Worm (Caenorhabditis elegans) whole organism, L2 larva: ENCODE results near the gene lgc-49.
A peak's percentile ranks its signal among the peaks of the same experiment; 100 is the strongest.

Experiments used
- C34F6.9 ChIP-seq: fragments of 150-350 bp; optimal IDR thresholded peaks from 2 replicates; lab custom pipeline; 2014; ENCODE audit warnings: missing biosample characterization, missing genetic modification characterization
- R02D3.7 ChIP-seq: fragments of 150-350 bp; optimal IDR thresholded peaks from 2 replicates; lab custom pipeline; 2014; ENCODE audit warnings: missing biosample characterization, missing genetic modification characterization
- Y55F3AM.14 ChIP-seq: fragments of 200-800 bp; sonication (Bioruptor generic); optimal IDR thresholded peaks from 2 replicates; lab custom pipeline; 2018; ENCODE audit warnings: mild to moderate bottlenecking, missing genetic modification characterization, missing compliant biosample characterization
- ZK546.5 ChIP-seq: sonication (generic microtip); optimal IDR thresholded peaks from 2 replicates; lab custom pipeline; 2017; ENCODE audit warnings: missing biosample characterization, missing genetic modification characterization
- alr-1 ChIP-seq: fragments of 150-350 bp; optimal IDR thresholded peaks from 2 replicates; lab custom pipeline; 2014; ENCODE audit warnings: missing biosample characterization, missing genetic modification characterization
- aly-2 ChIP-seq: fragments of 150-350 bp; optimal IDR thresholded peaks from 2 replicates; lab custom pipeline; 2014; ENCODE audit warnings: missing biosample characterization, missing genetic modification characterization
- ama-1 ChIP-seq: fragments of 150-350 bp; optimal IDR thresholded peaks from 2 replicates; lab custom pipeline; 2018; ENCODE audit warnings: inconsistent platforms
- blmp-1 ChIP-seq: sonication (generic microtip); optimal IDR thresholded peaks from 2 replicates; lab custom pipeline; 2017; ENCODE audit warnings: missing genetic modification characterization, mild to moderate bottlenecking, missing compliant biosample characterization, antibody characterized with exemption, moderate library complexity; ENCODE audit not compliant: insufficient read depth
- ceh-16 ChIP-seq: fragments of 150-350 bp; optimal IDR thresholded peaks from 2 replicates; lab custom pipeline; 2014; ENCODE audit warnings: missing biosample characterization, missing genetic modification characterization
- ceh-82 ChIP-seq: fragments of 150-350 bp; optimal IDR thresholded peaks from 2 replicates; lab custom pipeline; 2014; ENCODE audit warnings: missing biosample characterization, missing genetic modification characterization
- crh-2 ChIP-seq: sonication (generic microtip); optimal IDR thresholded peaks from 2 replicates; lab custom pipeline; 2017; ENCODE audit warnings: missing biosample characterization, missing genetic modification characterization
- dmd-4 ChIP-seq: sonication (generic microtip); optimal IDR thresholded peaks from 2 replicates; lab custom pipeline; 2017; ENCODE audit warnings: missing biosample characterization, missing genetic modification characterization
- egl-27 ChIP-seq: sonication (generic microtip); optimal IDR thresholded peaks from 3 replicates; lab custom pipeline; 2017; ENCODE audit warnings: missing biosample characterization, missing genetic modification reagents, missing genetic modification characterization
- elt-1 ChIP-seq: fragments of 150-350 bp; optimal IDR thresholded peaks from 2 replicates; lab custom pipeline; 2014; ENCODE audit warnings: missing biosample characterization, missing genetic modification characterization
- elt-3 ChIP-seq: sonication (generic microtip); optimal IDR thresholded peaks from 2 replicates; lab custom pipeline; 2017; ENCODE audit warnings: missing biosample characterization, missing genetic modification characterization
- fos-1 ChIP-seq: fragments of 150-350 bp; optimal IDR thresholded peaks from 2 replicates; lab custom pipeline; 2014; ENCODE audit warnings: missing biosample characterization, missing genetic modification characterization
- gmeb-1 ChIP-seq: fragments of 150-350 bp; optimal IDR thresholded peaks from 2 replicates; lab custom pipeline; 2014; ENCODE audit warnings: missing biosample characterization, missing genetic modification characterization
- lin-11 ChIP-seq: fragments of 150-350 bp; sonication (generic microtip); optimal IDR thresholded peaks from 2 replicates; lab custom pipeline; 2014; ENCODE audit warnings: missing biosample characterization, missing genetic modification characterization, inconsistent platforms, mixed read lengths
- lin-13 ChIP-seq: fragments of 150-350 bp; optimal IDR thresholded peaks from 2 replicates; lab custom pipeline; 2014; ENCODE audit warnings: missing biosample characterization, missing genetic modification reagents, missing genetic modification characterization
- lsy-2 ChIP-seq, 2 experiments: fragments of 150-350 bp in 1 of 2; sonication (generic microtip) in 1 of 2; optimal IDR thresholded peaks; 2 replicates each; lab custom pipeline; 2014 to 2017; ENCODE audit warnings: missing biosample characterization in 2 of 2, missing genetic modification characterization in 2 of 2
- mab-5 ChIP-seq: fragments of 150-350 bp; optimal IDR thresholded peaks from 2 replicates; lab custom pipeline; 2014; ENCODE audit warnings: missing biosample characterization, missing genetic modification characterization
- mbf-1 ChIP-seq: sonication (generic microtip); optimal IDR thresholded peaks from 2 replicates; lab custom pipeline; 2017; ENCODE audit warnings: missing biosample characterization, missing genetic modification characterization
- mdl-1 ChIP-seq, 2 experiments: fragments of 150-350 bp in 1 of 2; sonication (generic microtip) in 1 of 2; optimal IDR thresholded peaks; 2 replicates each; lab custom pipeline; 2017; ENCODE audit warnings: missing biosample characterization in 2 of 2, missing genetic modification characterization in 2 of 2
- nhr-10 ChIP-seq: sonication (generic microtip); optimal IDR thresholded peaks from 2 replicates; lab custom pipeline; 2017; ENCODE audit warnings: missing biosample characterization, missing genetic modification characterization
- nhr-11 ChIP-seq: fragments of 150-350 bp; optimal IDR thresholded peaks from 2 replicates; lab custom pipeline; 2014; ENCODE audit warnings: missing biosample characterization, missing genetic modification characterization
- nhr-12 ChIP-seq: fragments of 150-350 bp; optimal IDR thresholded peaks from 2 replicates; lab custom pipeline; 2014; ENCODE audit warnings: missing biosample characterization, missing genetic modification characterization
- nhr-129 ChIP-seq: fragments of 150-350 bp; optimal IDR thresholded peaks from 2 replicates; lab custom pipeline; 2014; ENCODE audit warnings: missing biosample characterization, missing genetic modification characterization
- nhr-21 ChIP-seq: fragments of 150-350 bp; optimal IDR thresholded peaks from 2 replicates; lab custom pipeline; 2014; ENCODE audit warnings: missing biosample characterization, missing genetic modification characterization
- nhr-23 ChIP-seq: fragments of 150-350 bp; optimal IDR thresholded peaks from 2 replicates; lab custom pipeline; 2014; ENCODE audit warnings: missing biosample characterization, missing genetic modification reagents, missing genetic modification characterization
- nhr-237 ChIP-seq: fragments of 150-350 bp; optimal IDR thresholded peaks from 2 replicates; lab custom pipeline; 2014; ENCODE audit warnings: missing biosample characterization, missing genetic modification characterization
- nhr-25 ChIP-seq: fragments of 150-350 bp; sonication (generic microtip); optimal IDR thresholded peaks from 3 replicates; lab custom pipeline; 2014; ENCODE audit warnings: missing biosample characterization, missing genetic modification characterization
- nhr-6 ChIP-seq: fragments of 150-350 bp; optimal IDR thresholded peaks from 2 replicates; lab custom pipeline; 2014; ENCODE audit warnings: missing biosample characterization, missing genetic modification characterization
- nhr-77 ChIP-seq: fragments of 150-350 bp; optimal IDR thresholded peaks from 2 replicates; lab custom pipeline; 2014; ENCODE audit warnings: missing biosample characterization, missing genetic modification characterization
- peb-1 ChIP-seq: fragments of 150-350 bp; optimal IDR thresholded peaks from 2 replicates; lab custom pipeline; 2014; ENCODE audit warnings: missing biosample characterization, missing genetic modification characterization
- sem-4 ChIP-seq: fragments of 150-350 bp; optimal IDR thresholded peaks from 2 replicates; lab custom pipeline; 2014; ENCODE audit warnings: missing biosample characterization, missing genetic modification reagents, missing genetic modification characterization
- skn-1 ChIP-seq: sonication (generic microtip); optimal IDR thresholded peaks from 2 replicates; lab custom pipeline; 2017; ENCODE audit warnings: missing biosample characterization, missing genetic modification characterization
- sma-3 ChIP-seq: sonication (generic microtip); optimal IDR thresholded peaks from 2 replicates; lab custom pipeline; 2016; ENCODE audit warnings: missing genetic modification reagents, missing genetic modification characterization, missing compliant biosample characterization
- sma-9 ChIP-seq, 2 experiments: fragments of 150-350 bp in 1 of 2; sonication (generic microtip) in 1 of 2; optimal IDR thresholded peaks; 2 replicates each; lab custom pipeline; 2014 to 2016; ENCODE audit warnings: missing genetic modification characterization in 2 of 2, mild to moderate bottlenecking in 1 of 2, missing biosample characterization in 1 of 2, missing compliant biosample characterization in 1 of 2, missing genetic modification reagents in 1 of 2, moderate library complexity in 1 of 2
- snpc-4 ChIP-seq: fragments of 150-350 bp; optimal IDR thresholded peaks from 2 replicates; lab custom pipeline; 2014; ENCODE audit warnings: missing biosample characterization, missing genetic modification characterization
- unc-39 ChIP-seq: fragments of 150-350 bp; optimal IDR thresholded peaks from 2 replicates; lab custom pipeline; 2014; ENCODE audit warnings: missing biosample characterization, missing genetic modification characterization
- unc-55 ChIP-seq: fragments of 150-350 bp; sonication (generic microtip); optimal IDR thresholded peaks from 3 replicates; lab custom pipeline; 2014; ENCODE audit warnings: missing biosample characterization, missing genetic modification reagents, missing genetic modification characterization
- unc-62 ChIP-seq: fragments of 150-350 bp; optimal IDR thresholded peaks from 2 replicates; lab custom pipeline; 2014; ENCODE audit warnings: missing biosample characterization, missing genetic modification reagents, missing genetic modification characterization
- zag-1 ChIP-seq: fragments of 150-350 bp; optimal IDR thresholded peaks from 2 replicates; lab custom pipeline; 2014; ENCODE audit warnings: missing biosample characterization, missing genetic modification characterization
- ztf-1 ChIP-seq: fragments of 200-800 bp; sonication (Bioruptor generic); conservative IDR thresholded peaks from 2 replicates; pipeline ENCODE4 v1.3.6; 2022; ENCODE audit warnings: missing genetic modification characterization, missing compliant biosample characterization
- ztf-11 ChIP-seq: sonication (generic microtip); optimal IDR thresholded peaks from 2 replicates; lab custom pipeline; 2017; ENCODE audit warnings: missing biosample characterization, missing genetic modification characterization
- ztf-4 ChIP-seq: fragments of 150-350 bp; optimal IDR thresholded peaks from 2 replicates; lab custom pipeline; 2014; ENCODE audit warnings: missing biosample characterization, missing genetic modification characterization

lgc-49 gene

ce11 chrV:11223698-11224097 lies 32.6 kb downstream of the lgc-49 start:
- TF ChIP-seq gmeb-1 (no peak), ama-1 (lab: Kevin White, UChicago) (no peak), unc-55 (GFP tag; lab: Kevin White, UChicago) (no peak), nhr-21 (tag; lab: Kevin White, UChicago) (no peak), nhr-6 (no peak), unc-39 (no peak), fos-1 (tag; lab: Kevin White, UChicago) (no peak), ceh-82 (tag; lab: Kevin White, UChicago) (no peak), aly-2 (tag; lab: Kevin White, UChicago) (no peak), ztf-1 (GFP tag; lab: Robert Waterston, UW) (no peak), R02D3.7 (tag; lab: Kevin White, UChicago) (no peak), nhr-77 (tag; lab: Kevin White, UChicago) (no peak), nhr-129 (tag; lab: Kevin White, UChicago) (no peak), mdl-1 (tag; optimal IDR thresholded peaks at IDR 0.05; lab: Kevin White, UChicago) (no peak), nhr-11 (no peak), nhr-12 (tag; lab: Kevin White, UChicago) (no peak)

ce11 chrV:11225981-11226380 lies 34.9 kb downstream of the lgc-49 start, which contains the start of gene bgal-1:
bgal-1 (minus strand) TSS chrV:11226018.
- TF ChIP-seq unc-62 (GFP tag; lab: Kevin White, UChicago) (no peak), nhr-21 (tag; lab: Kevin White, UChicago) (no peak), crh-2 (tag; lab: Kevin White, UChicago) (peak; percentile 31), sma-9 (GFP tag; optimal IDR thresholded peaks at IDR 0.05; lab: Kevin White, UChicago) (no peak), sma-9 (tag; optimal IDR thresholded peaks at IDR 0.05; lab: Kevin White, UChicago) (no peak), mbf-1 (no peak), zag-1 (tag; lab: Kevin White, UChicago) (no peak), nhr-237 (no peak), lin-13 (GFP tag; lab: Kevin White, UChicago) (peak; percentile 8), lsy-2 (tag; optimal IDR thresholded peaks at IDR 0.05; lab: Kevin White, UChicago) (peak in 1 of 2 experiments; percentile 44), R02D3.7 (tag; lab: Kevin White, UChicago) (no peak), nhr-25 (tag; lab: Kevin White, UChicago) (peak; percentile 33), ama-1 (lab: Kevin White, UChicago) (peak; percentile 65), nhr-23 (no peak), Y55F3AM.14 (no peak), ztf-4 (peak; percentile 25), sma-3 (GFP tag; lab: Kevin White, UChicago) (peak; percentile 4), sem-4 (tag; lab: Kevin White, UChicago) (no peak), C34F6.9 (tag; lab: Kevin White, UChicago) (no peak), mab-5 (no peak), blmp-1 (peak; percentile 13)

ce11 chrV:11228653-11229173 lies 37.6 kb downstream of the lgc-49 start, which contains the start of gene pqn-70:
pqn-70 (minus strand) TSS chrV:11228703.
- TF ChIP-seq elt-3 (tag; lab: Kevin White, UChicago) (no peak), egl-27 (tag; lab: Kevin White, UChicago) (peak; percentile 45), lin-13 (GFP tag; lab: Kevin White, UChicago) (peak; percentile 83), C34F6.9 (tag; lab: Kevin White, UChicago) (peak; percentile 92), unc-39 (no peak), sma-3 (GFP tag; lab: Kevin White, UChicago) (peak; percentile 86), aly-2 (tag; lab: Kevin White, UChicago) (no peak), crh-2 (tag; lab: Kevin White, UChicago) (peak; percentile 89), nhr-10 (tag; lab: Kevin White, UChicago) (no peak), nhr-21 (tag; lab: Kevin White, UChicago) (peak; percentile 85), nhr-25 (tag; lab: Kevin White, UChicago) (peak; percentile 82), skn-1 (tag; lab: Kevin White, UChicago) (no peak), ztf-11 (tag; lab: Kevin White, UChicago) (no peak), dmd-4 (tag; lab: Kevin White, UChicago) (no peak), ama-1 (lab: Kevin White, UChicago) (peak; percentile 37), nhr-77 (tag; lab: Kevin White, UChicago) (no peak), nhr-12 (tag; lab: Kevin White, UChicago) (peak; percentile 9), nhr-11 (no peak), nhr-129 (tag; lab: Kevin White, UChicago) (peak; percentile 81), mab-5 (peak; percentile 71), sma-9 (GFP tag; optimal IDR thresholded peaks at IDR 0.05; lab: Kevin White, UChicago) (peak; percentile 87), sma-9 (tag; optimal IDR thresholded peaks at IDR 0.05; lab: Kevin White, UChicago) (no peak), snpc-4 (peak; percentile 71), ceh-16 (tag; lab: Kevin White, UChicago) (no peak), fos-1 (tag; lab: Kevin White, UChicago) (peak; percentile 55), sem-4 (tag; lab: Kevin White, UChicago) (peak; percentile 83), lsy-2 (tag; optimal IDR thresholded peaks at IDR 0.05; lab: Kevin White, UChicago) (peak; percentile 67 to 92), lin-11 (peak; percentile 91), zag-1 (tag; lab: Kevin White, UChicago) (peak; percentile 57), unc-62 (GFP tag; lab: Kevin White, UChicago) (no peak), alr-1 (tag; lab: Kevin White, UChicago) (no peak), blmp-1 (peak; percentile 77), ceh-82 (tag; lab: Kevin White, UChicago) (peak; percentile 78), ZK546.5 (tag; lab: Kevin White, UChicago) (no peak), peb-1 (no peak), ztf-4 (peak; percentile 59), elt-1 (tag; lab: Kevin White, UChicago) (no peak), unc-55 (GFP tag; lab: Kevin White, UChicago) (peak; percentile 91)
